Fruit fly (Drosophila melanogaster): ENCODE results near the gene CG32695.

Gene CG32695

DNA sequence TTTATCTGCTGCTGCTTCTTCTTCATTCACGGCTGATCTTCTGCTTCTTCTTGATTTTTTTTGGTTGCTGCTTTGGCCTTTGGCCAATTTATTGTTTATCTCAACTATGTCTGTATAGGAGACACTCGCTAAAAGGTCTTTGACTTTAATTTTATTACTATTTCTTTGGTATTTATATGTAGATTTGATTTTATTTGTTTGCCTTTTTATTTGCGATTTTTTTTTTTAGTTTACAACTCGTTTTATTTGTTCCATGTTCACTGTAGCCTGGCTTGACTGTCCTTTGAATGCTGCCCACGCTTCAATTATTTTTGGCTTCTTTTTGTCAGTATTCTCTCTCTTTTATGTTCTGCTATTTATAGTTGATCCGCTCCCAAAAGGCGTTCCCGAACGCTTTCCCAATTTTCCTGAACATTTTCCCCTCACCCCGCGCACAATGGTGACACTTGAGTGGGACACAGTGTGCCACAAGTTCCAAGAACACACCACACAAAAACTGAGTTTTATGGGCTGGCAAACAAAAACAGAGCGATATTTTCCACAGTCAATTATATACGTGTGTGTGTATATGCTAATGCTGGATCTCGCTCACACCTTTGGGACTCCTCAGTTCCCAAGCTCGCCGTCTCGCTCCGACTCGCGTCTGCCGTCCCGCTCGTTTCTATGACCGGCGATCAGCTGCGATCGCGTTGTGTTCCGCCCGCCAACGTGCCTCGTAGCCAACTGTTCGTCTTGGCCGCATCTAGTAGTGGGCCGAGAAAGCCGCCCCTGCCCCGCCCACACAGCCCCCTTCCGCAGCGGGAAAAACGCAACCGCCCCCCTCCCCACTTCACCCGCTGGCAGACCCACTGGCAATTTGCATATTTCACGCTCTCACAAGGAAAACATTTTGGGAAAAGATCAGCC is 2.3 kb upstream of the CG32695 start, which contains the start of gene CG15247:
TSS of gene CG15247 (minus strand) at position 725 of the 906 bp plus-strand sequence.
- TF ChIP-seq CG32006 (GFP tag; optimal IDR thresholded peaks at IDR 0.05) (peak; percentile 56), Hr4 (GFP tag; optimal IDR thresholded peaks at IDR 0.05) (peak; percentile 65), Eip93F (GFP tag; optimal IDR thresholded peaks at IDR 0.05) (no peak), CG1621 (tag; optimal IDR thresholded peaks at IDR 0.05) (no peak), Blimp-1 (GFP tag; optimal IDR thresholded peaks at IDR 0.05) (no peak), salr (GFP tag; optimal IDR thresholded peaks at IDR 0.05) (no peak), CG10669 (GFP tag; optimal IDR thresholded peaks at IDR 0.05) (no peak), CG11294 (GFP tag; IDR thresholded peaks at IDR 0.05) (peak; percentile 55), ss (GFP tag; optimal IDR thresholded peaks at IDR 0.05) (no peak), fd85E (GFP tag; optimal IDR thresholded peaks at IDR 0.05) (no peak), net (GFP tag; optimal IDR thresholded peaks at IDR 0.05) (no peak), CG3032 (tag; optimal IDR thresholded peaks at IDR 0.05) (no peak), pdm3 (GFP tag; optimal IDR thresholded peaks at IDR 0.05) (peak; percentile 21), CG6163 (GFP tag; IDR thresholded peaks at IDR 0.05) (peak; percentile 72; the same call in 2 of the 3 replicates), CG6792 (GFP tag; optimal IDR thresholded peaks at IDR 0.05) (no peak), fd59A (GFP tag; optimal IDR thresholded peaks at IDR 0.05) (no peak), Eip75B (GFP tag; optimal IDR thresholded peaks at IDR 0.05) (no peak), topi (GFP tag; optimal IDR thresholded peaks at IDR 0.05) (peak; percentile 20), acj6 (GFP tag; optimal IDR thresholded peaks at IDR 0.05) (peak; percentile 14), Lpt (GFP tag; optimal IDR thresholded peaks at IDR 0.05) (no peak), CG11762 (GFP tag; optimal IDR thresholded peaks at IDR 0.05; ENCODE audit: insufficient read depth) (no peak), CG7368 (GFP tag; optimal IDR thresholded peaks at IDR 0.05) (no peak), achi (GFP tag; optimal IDR thresholded peaks at IDR 0.05) (no peak), Hr39 (GFP tag; optimal IDR thresholded peaks at IDR 0.05) (peak; percentile 39), dsx (GFP tag; optimal IDR thresholded peaks at IDR 0.05; ENCODE audit: poor library complexity, severe bottlenecking) (no peak), svp (GFP tag) (peak; percentile 77), Hr38 (GFP tag; optimal IDR thresholded peaks at IDR 0.05) (no peak), CG31627 (GFP tag; optimal IDR thresholded peaks at IDR 0.05) (peak; percentile 32), dac (GFP tag; optimal IDR thresholded peaks at IDR 0.05) (no peak), CG6808 (GFP tag; optimal IDR thresholded peaks at IDR 0.05) (no peak), Sox14 (GFP tag; optimal IDR thresholded peaks at IDR 0.05) (peak; percentile 14), CG9139 (GFP tag; optimal IDR thresholded peaks at IDR 0.05) (no peak), Eip78C (GFP tag) (peak; percentile 66), fkh (GFP tag; optimal IDR thresholded peaks at IDR 0.05) (peak; percentile 9), CG8632 (GFP tag; optimal IDR thresholded peaks at IDR 0.05) (no peak), cyc (GFP tag; optimal IDR thresholded peaks at IDR 0.05) (peak; percentile 35), CG6276 (GFP tag; optimal IDR thresholded peaks at IDR 0.05) (peak; percentile 46), CG10631 (GFP tag; optimal IDR thresholded peaks at IDR 0.05) (no peak), Sox15 (GFP tag; optimal IDR thresholded peaks at IDR 0.05) (no peak), Ets96B (tag; optimal IDR thresholded peaks at IDR 0.05) (no peak), CG15336 (GFP tag; IDR thresholded peaks at IDR 0.05) (peak; percentile 73), CG8119 (GFP tag; IDR thresholded peaks at IDR 0.05) (peak; percentile 45; the same call in 1 of the 3 replicates), Smox (GFP tag; optimal IDR thresholded peaks at IDR 0.05) (no peak), esn (GFP tag; optimal IDR thresholded peaks at IDR 0.05) (peak; percentile 10), OdsH (GFP tag; optimal IDR thresholded peaks at IDR 0.05) (peak; percentile 12), spab (GFP tag; optimal IDR thresholded peaks at IDR 0.05) (no peak), Ets21C (GFP tag; optimal IDR thresholded peaks at IDR 0.05) (no peak), Gug (GFP tag; IDR thresholded peaks at IDR 0.05) (peak; percentile 22; the same call in 1 of the 2 replicates), CG4318 (GFP tag; optimal IDR thresholded peaks at IDR 0.05) (no peak), vri (GFP tag; optimal IDR thresholded peaks at IDR 0.05) (no peak)

Data from whole organism, prepupa.